Fruit fly (Drosophila melanogaster) whole organism, prepupa: ENCODE data around the gene CG42553.
"Not testable (repeated sequence)": the region's sequence is repeated elsewhere in the genome, so short reads cannot be mapped to it uniquely, and the experiment has no call there.

Experiments used
- Blimp-1 ChIP-seq: fragments of 200-800 bp; sonication (Bioruptor generic); optimal IDR thresholded peaks from 3 replicates; lab custom pipeline; 2017; ENCODE audit warnings: missing biosample characterization, missing genetic modification characterization, mild to moderate bottlenecking, moderate library complexity, missing genetic modification reagents
- CG10631 ChIP-seq: fragments of 200-800 bp; sonication (Bioruptor generic); optimal IDR thresholded peaks from 2 replicates; lab custom pipeline; 2016; ENCODE audit warnings: missing biosample characterization, missing genetic modification characterization
- CG11762 ChIP-seq: fragments of 200-800 bp; sonication (Bioruptor generic); optimal IDR thresholded peaks from 3 replicates; lab custom pipeline; 2016; ENCODE audit warnings: missing biosample characterization, missing genetic modification characterization; ENCODE audit not compliant: insufficient read depth
- CG11902 ChIP-seq: fragments of 200-800 bp; sonication (Bioruptor generic); optimal IDR thresholded peaks from 3 replicates; lab custom pipeline; 2016; ENCODE audit warnings: missing biosample characterization, missing genetic modification characterization
- CG15336 ChIP-seq: fragments of 200-800 bp; sonication (Bioruptor generic); IDR thresholded peaks from 2 replicates; pipeline ENCODE4 v1.3.6; 2022; ENCODE audit warnings: missing biosample characterization, missing genetic modification characterization
- CG16779 ChIP-seq: fragments of 200-800 bp; sonication (Bioruptor generic); optimal IDR thresholded peaks from 3 replicates; lab custom pipeline; 2017; ENCODE audit warnings: missing biosample characterization, mild to moderate bottlenecking, missing genetic modification characterization
- CG31627 ChIP-seq: fragments of 200-800 bp; sonication (Bioruptor generic); optimal IDR thresholded peaks from 3 replicates; lab custom pipeline; 2016; ENCODE audit warnings: missing biosample characterization, missing genetic modification characterization
- CG32006 ChIP-seq: fragments of 200-800 bp; sonication (Bioruptor generic); optimal IDR thresholded peaks from 3 replicates; lab custom pipeline; 2017; ENCODE audit warnings: missing biosample characterization, mild to moderate bottlenecking, missing genetic modification characterization
- CG3919 ChIP-seq: fragments of 200-800 bp; sonication (Bioruptor generic); optimal IDR thresholded peaks from 3 replicates; lab custom pipeline; 2016; ENCODE audit warnings: missing biosample characterization, missing genetic modification characterization
- CG6163 ChIP-seq: fragments of 200-800 bp; sonication (Bioruptor generic); IDR thresholded peaks from 3 replicates; pipeline ENCODE4 v1.3.6; 2022; ENCODE audit warnings: missing biosample characterization, missing genetic modification characterization
- CG6276 ChIP-seq: fragments of 200-800 bp; sonication (Bioruptor generic); optimal IDR thresholded peaks from 2 replicates; lab custom pipeline; 2017; ENCODE audit warnings: missing biosample characterization, mild to moderate bottlenecking, missing genetic modification characterization
- CG6792 ChIP-seq: fragments of 200-800 bp; sonication (Bioruptor generic); optimal IDR thresholded peaks from 3 replicates; lab custom pipeline; 2016; ENCODE audit warnings: missing biosample characterization, missing genetic modification characterization
- CG6808 ChIP-seq: fragments of 200-800 bp; sonication (Bioruptor generic); optimal IDR thresholded peaks from 3 replicates; lab custom pipeline; 2017; ENCODE audit warnings: missing biosample characterization, missing genetic modification characterization, mild to moderate bottlenecking, moderate library complexity, missing genetic modification reagents
- CG6854 ChIP-seq: fragments of 200-800 bp; sonication (Bioruptor generic); optimal IDR thresholded peaks from 2 replicates; lab custom pipeline; 2017; ENCODE audit warnings: missing biosample characterization, mild to moderate bottlenecking, missing genetic modification characterization
- CG8632 ChIP-seq: fragments of 200-800 bp; sonication (Bioruptor generic); optimal IDR thresholded peaks from 3 replicates; lab custom pipeline; 2016; ENCODE audit warnings: missing biosample characterization, missing genetic modification characterization
- CG9139 ChIP-seq: fragments of 200-800 bp; sonication (Bioruptor generic); optimal IDR thresholded peaks from 3 replicates; lab custom pipeline; 2017; ENCODE audit warnings: missing biosample characterization, mild to moderate bottlenecking, missing genetic modification characterization
- Eip75B ChIP-seq: fragments of 200-800 bp; sonication (Bioruptor generic); optimal IDR thresholded peaks from 3 replicates; lab custom pipeline; 2016; ENCODE audit warnings: missing biosample characterization, missing genetic modification characterization
- Ets21C ChIP-seq: fragments of 200-800 bp; sonication (Bioruptor generic); optimal IDR thresholded peaks from 3 replicates; lab custom pipeline; 2016; ENCODE audit warnings: missing biosample characterization, missing genetic modification characterization
- Gug ChIP-seq: fragments of 200-800 bp; sonication (Bioruptor generic); IDR thresholded peaks from 2 replicates; pipeline ENCODE4 v1.3.6; 2022; ENCODE audit warnings: missing biosample characterization, missing genetic modification characterization
- Hr39 ChIP-seq: fragments of 200-800 bp; sonication (Bioruptor generic); optimal IDR thresholded peaks from 2 replicates; lab custom pipeline; 2016; ENCODE audit warnings: missing biosample characterization, missing genetic modification characterization
- Lpt ChIP-seq: fragments of 200-800 bp; sonication (Bioruptor generic); optimal IDR thresholded peaks from 3 replicates; lab custom pipeline; 2016; ENCODE audit warnings: missing biosample characterization, missing genetic modification characterization
- Met ChIP-seq: fragments of 200-800 bp; sonication (Bioruptor generic); optimal IDR thresholded peaks from 3 replicates; lab custom pipeline; 2016; ENCODE audit warnings: missing biosample characterization, missing genetic modification characterization
- OdsH ChIP-seq: fragments of 200-800 bp; sonication (Bioruptor generic); optimal IDR thresholded peaks from 3 replicates; lab custom pipeline; 2016; ENCODE audit warnings: missing biosample characterization, missing genetic modification characterization
- Smox ChIP-seq: fragments of 200-800 bp; sonication (Bioruptor generic); optimal IDR thresholded peaks from 3 replicates; lab custom pipeline; 2016; ENCODE audit warnings: missing biosample characterization, missing genetic modification characterization
- Sox102F ChIP-seq: fragments of 200-800 bp; sonication (Bioruptor generic); optimal IDR thresholded peaks from 2 replicates; lab custom pipeline; 2016; ENCODE audit warnings: missing biosample characterization, mild to moderate bottlenecking, missing genetic modification characterization
- Sox14 ChIP-seq: fragments of 200-800 bp; sonication (Bioruptor generic); optimal IDR thresholded peaks from 3 replicates; lab custom pipeline; 2016; ENCODE audit warnings: missing biosample characterization, missing genetic modification characterization
- Sox15 ChIP-seq: fragments of 200-800 bp; sonication (Bioruptor generic); optimal IDR thresholded peaks from 3 replicates; lab custom pipeline; 2016; ENCODE audit warnings: missing biosample characterization, missing genetic modification characterization
- achi ChIP-seq: fragments of 200-800 bp; sonication (Bioruptor generic); optimal IDR thresholded peaks from 3 replicates; lab custom pipeline; 2016; ENCODE audit warnings: missing biosample characterization, missing genetic modification characterization
- acj6 ChIP-seq: fragments of 200-800 bp; sonication (Bioruptor generic); optimal IDR thresholded peaks from 3 replicates; lab custom pipeline; 2016; ENCODE audit warnings: missing biosample characterization, missing genetic modification characterization
- dac ChIP-seq: fragments of 200-800 bp; sonication (Bioruptor generic); optimal IDR thresholded peaks from 2 replicates; lab custom pipeline; 2017; ENCODE audit warnings: missing biosample characterization, mild to moderate bottlenecking, missing genetic modification characterization
- eg ChIP-seq: fragments of 200-800 bp; sonication (Bioruptor generic); IDR thresholded peaks from 3 replicates; pipeline ENCODE4 v1.3.6; 2022; ENCODE audit warnings: missing biosample characterization, missing genetic modification characterization
- fkh ChIP-seq: fragments of 200-800 bp; sonication (Bioruptor generic); optimal IDR thresholded peaks from 3 replicates; lab custom pipeline; 2017; ENCODE audit warnings: missing biosample characterization, mild to moderate bottlenecking, missing genetic modification characterization, moderate library complexity
- lz ChIP-seq: fragments of 200-800 bp; sonication (Bioruptor generic); optimal IDR thresholded peaks from 3 replicates; lab custom pipeline; 2016; ENCODE audit warnings: missing biosample characterization, missing genetic modification characterization
- net ChIP-seq: fragments of 200-800 bp; sonication (Bioruptor generic); optimal IDR thresholded peaks from 3 replicates; lab custom pipeline; 2016; ENCODE audit warnings: missing biosample characterization, missing genetic modification characterization
- pdm3 ChIP-seq: fragments of 200-800 bp; sonication (Bioruptor generic); optimal IDR thresholded peaks from 3 replicates; lab custom pipeline; 2016; ENCODE audit warnings: missing biosample characterization, missing genetic modification characterization
- salr ChIP-seq, 2 experiments: fragments of 200-800 bp; sonication (Bioruptor generic); optimal IDR thresholded peaks; 3 replicates each; lab custom pipeline; 2016 to 2018; ENCODE audit warnings: missing biosample characterization in 2 of 2, missing genetic modification characterization in 2 of 2, mild to moderate bottlenecking in 1 of 2
- svp ChIP-seq: fragments of 200-800 bp; sonication (Bioruptor generic); peaks from one replicate; lab custom pipeline; 2016; ENCODE audit warnings: missing biosample characterization, missing genetic modification characterization
- vri ChIP-seq: fragments of 200-800 bp; sonication (Bioruptor generic); optimal IDR thresholded peaks from 3 replicates; lab custom pipeline; 2016; ENCODE audit warnings: missing biosample characterization, mild to moderate bottlenecking, missing genetic modification characterization

CG42553 gene

DNA sequence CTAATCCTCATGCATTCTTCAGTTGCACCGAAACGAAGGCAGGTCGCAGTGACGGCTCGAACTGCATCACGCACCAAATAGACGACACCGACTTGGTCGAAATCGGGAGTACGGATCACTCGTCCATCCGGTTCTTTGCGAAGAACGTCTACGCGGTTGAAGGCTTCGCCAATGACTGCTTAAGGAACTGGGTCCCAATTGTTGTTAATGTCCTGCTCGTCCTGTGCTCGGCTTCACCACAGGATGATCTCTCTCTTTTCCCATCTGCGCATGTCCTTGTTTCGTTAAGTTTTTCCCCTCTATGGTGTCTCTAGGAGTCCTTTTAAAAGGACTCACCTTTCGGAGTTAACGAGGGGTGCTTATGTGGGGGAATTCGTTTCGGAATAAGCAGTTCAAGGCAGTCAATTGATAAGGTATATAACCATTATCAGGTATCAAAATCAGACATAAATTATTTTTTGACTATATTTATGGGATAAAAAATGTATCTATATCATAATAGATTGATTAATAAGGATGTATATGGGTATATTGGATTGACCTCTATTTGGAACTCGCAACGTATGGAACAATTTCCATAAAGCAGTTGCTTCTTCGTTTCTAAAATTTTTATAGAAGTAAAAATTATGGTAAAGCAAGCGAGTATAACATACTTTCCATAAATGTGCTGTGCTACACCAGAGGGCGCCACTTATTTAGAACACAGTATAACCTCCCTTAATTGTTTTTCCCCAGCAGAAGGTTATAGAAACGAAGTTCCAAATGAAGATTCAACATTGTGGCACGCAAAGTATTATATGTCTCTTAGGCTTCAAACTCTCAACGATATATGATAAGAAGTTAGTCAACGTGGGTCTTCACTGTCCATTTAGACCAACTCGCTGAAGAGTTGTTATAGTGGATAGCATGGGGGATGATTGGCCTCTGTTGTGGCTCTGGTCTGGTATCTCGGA lies 23.4 kb downstream of the CG42553 start, which contains the start of gene dpr20 (continued):
- TF ChIP-seq CG6808 (GFP tag; lab: Kevin White, UChicago) (peak; percentile 65), CG15336 (GFP tag; lab: Robert Waterston, UW) (peak; percentile 86), Eip75B (GFP tag; lab: Kevin White, UChicago) (peak; percentile 64), CG10631 (GFP tag; lab: Kevin White, UChicago) (peak; percentile 65), CG16779 (tag; lab: Kevin White, UChicago) (peak; percentile 32), pdm3 (GFP tag; lab: Kevin White, UChicago) (peak; percentile 76), CG3919 (GFP tag; lab: Kevin White, UChicago) (peak; percentile 87), Lpt (peak; percentile 48), CG6163 (GFP tag; lab: Robert Waterston, UW) (peak; percentile 91), Ets21C (GFP tag; lab: Kevin White, UChicago) (peak; percentile 37), OdsH (GFP tag; lab: Kevin White, UChicago) (peak; percentile 77), acj6 (GFP tag; lab: Kevin White, UChicago) (peak; percentile 69), Smox (GFP tag; lab: Kevin White, UChicago) (peak; percentile 51), CG9139 (peak; percentile 53), achi (GFP tag; lab: Kevin White, UChicago) (peak; percentile 78), fkh (GFP tag; lab: Kevin White, UChicago) (peak; percentile 8), CG11902 (GFP tag; lab: Kevin White, UChicago) (peak; percentile 52), Gug (peak; percentile 86), dac (GFP tag; lab: Kevin White, UChicago) (peak; percentile 69), CG11762 (peak; percentile 67), CG32006 (GFP tag; lab: Kevin White, UChicago) (peak; percentile 77), svp (GFP tag; lab: Kevin White, UChicago) (peak; percentile 71), Sox15 (GFP tag; lab: Kevin White, UChicago) (peak; percentile 33), CG31627 (GFP tag; lab: Kevin White, UChicago) (peak; percentile 64), vri (no peak), CG8632 (GFP tag; lab: Kevin White, UChicago) (peak; percentile 30), Blimp-1 (no peak)

DNA sequence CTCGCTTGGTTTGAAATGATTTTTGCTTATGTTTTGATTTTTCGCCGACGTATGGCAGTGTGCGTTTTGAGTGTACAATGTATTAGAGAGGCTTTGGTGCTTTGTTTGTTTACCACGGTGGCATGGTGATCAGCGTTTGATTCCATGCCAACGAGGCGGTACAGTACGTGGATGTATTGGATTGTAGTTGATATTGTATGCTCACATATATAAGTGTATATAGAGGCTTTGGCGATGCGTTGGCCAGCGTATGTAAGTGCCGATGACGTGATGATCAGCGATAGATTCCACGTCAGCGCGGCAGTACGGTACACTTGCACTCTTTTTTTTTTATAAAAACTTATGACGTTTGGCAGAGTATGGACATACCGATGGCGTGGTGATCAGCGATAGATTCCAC lies 31.2 kb downstream of the CG42553 start, which contains the start of gene CG12502:
Gene CG12502 (plus strand): TSS at position 301 of the 400 bp plus-strand sequence.
- not testable (repeated sequence) for TF ChIP-seq salr (GFP tag; optimal IDR thresholded peaks at IDR 0.05; lab: Kevin White, UChicago); eg (GFP tag; lab: Robert Waterston, UW); CG6792 (GFP tag; lab: Kevin White, UChicago)

- no peak for TF ChIP-seq CG3919 (GFP tag; lab: Kevin White, UChicago)
- no peak for TF ChIP-seq Hr39 (GFP tag; lab: Kevin White, UChicago)
- TF ChIP-seq CG6854 (GFP tag; lab: Kevin White, UChicago) = no peak
- no peak for TF ChIP-seq lz
- no peak for TF ChIP-seq CG6276 (GFP tag; lab: Kevin White, UChicago)
- no peak for TF ChIP-seq CG6163 (GFP tag; lab: Robert Waterston, UW)
- no peak for TF ChIP-seq OdsH (GFP tag; lab: Kevin White, UChicago)
- no peak for TF ChIP-seq Eip75B (GFP tag; lab: Kevin White, UChicago)
- no peak for TF ChIP-seq CG32006 (GFP tag; lab: Kevin White, UChicago)
- TF ChIP-seq Met (GFP tag; lab: Kevin White, UChicago) = no peak
- no peak for TF ChIP-seq Sox14 (GFP tag; lab: Kevin White, UChicago)
- no peak for TF ChIP-seq CG11902 (GFP tag; lab: Kevin White, UChicago)
- no peak for TF ChIP-seq Gug
- no peak for TF ChIP-seq net (GFP tag; lab: Kevin White, UChicago)
- no peak for TF ChIP-seq Sox102F (GFP tag; lab: Kevin White, UChicago)
- no peak for TF ChIP-seq dac (GFP tag; lab: Kevin White, UChicago)
Observed at dm6 chr3L:868800-869199, 34.9 kb downstream of the CG42553 start.
